Fruit fly (Drosophila melanogaster) whole organism, pupa: ENCODE measurements around the gene DEF8.

Experiments
- CG12605 ChIP-seq: fragments of 200-800 bp; sonication (Bioruptor generic); IDR thresholded peaks from 2 replicates; pipeline ENCODE4 v1.3.6; 2022; ENCODE audit warnings: missing biosample characterization, missing genetic modification characterization
- CG32121 ChIP-seq: fragments of 200-800 bp; sonication (Bioruptor generic); IDR thresholded peaks from 2 replicates; pipeline ENCODE4 v1.3.6; 2022; ENCODE audit warnings: missing biosample characterization, missing genetic modification characterization
- CG34367 ChIP-seq: fragments of 200-800 bp; sonication (Bioruptor generic); optimal IDR thresholded peaks from 2 replicates; lab custom pipeline; 2018; ENCODE audit warnings: missing biosample characterization, mild to moderate bottlenecking, missing genetic modification characterization
- D1 ChIP-seq: fragments of 200-800 bp; sonication (Bioruptor generic); optimal IDR thresholded peaks from 2 replicates; lab custom pipeline; 2018; ENCODE audit warnings: missing biosample characterization, mild to moderate bottlenecking, missing genetic modification characterization, moderate library complexity

DNA sequence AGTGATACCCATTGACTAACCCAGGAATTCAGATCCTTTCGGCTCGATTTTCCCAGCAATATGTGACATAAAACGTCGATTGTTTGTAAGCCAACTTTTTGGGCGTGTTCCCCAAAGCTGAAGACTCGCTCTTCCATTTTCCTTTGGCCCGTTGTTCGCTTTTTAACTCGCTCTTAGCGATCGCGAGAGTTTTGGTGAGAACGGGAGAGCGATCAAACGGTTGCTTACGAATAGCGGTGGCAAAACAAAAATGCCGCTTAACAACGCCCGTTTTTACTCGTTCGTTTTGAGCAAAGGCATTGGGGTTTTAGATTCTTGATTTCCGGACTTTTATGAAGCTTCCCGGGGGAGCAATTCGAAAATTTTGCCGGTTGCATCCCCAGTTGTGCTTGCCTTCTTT is 15.0 kb downstream of the DEF8 start:
- TF ChIP-seq CG34367 (tag; lab: Kevin White, UChicago) (no peak), D1 (no peak), CG12605 (no peak), CG32121 (GFP tag; lab: Robert Waterston, UW) (no peak)
